Fruit fly (Drosophila melanogaster) whole organism, embryonic: ENCODE measurements around the gene jim.
A peak's percentile ranks its signal among the peaks of the same experiment; 100 is the strongest.

Experiments used
- Bgb ChIP-seq: fragments of 200-800 bp; sonication (Bioruptor generic); IDR thresholded peaks from 2 replicates; pipeline ENCODE4 v1.3.6; 2022; ENCODE audit warnings: missing biosample characterization, missing genetic modification characterization; ENCODE audit not compliant: partially characterized antibody
- CG11504 ChIP-seq: fragments of 200-800 bp; sonication (Bioruptor generic); optimal IDR thresholded peaks from 3 replicates; lab custom pipeline; 2019; ENCODE audit warnings: missing biosample characterization, mild to moderate bottlenecking, missing genetic modification characterization, moderate library complexity
- CG12219 ChIP-seq: fragments of 200-800 bp; sonication (Bioruptor generic); optimal IDR thresholded peaks from 3 replicates; lab custom pipeline; 2018; ENCODE audit warnings: missing biosample characterization, mild to moderate bottlenecking, missing genetic modification characterization
- CG12391 ChIP-seq: fragments of 200-800 bp; sonication (Bioruptor generic); optimal IDR thresholded peaks from 3 replicates; lab custom pipeline; 2018; ENCODE audit warnings: missing biosample characterization, mild to moderate bottlenecking, missing genetic modification characterization, moderate library complexity
- CG1529 ChIP-seq: fragments of 200-800 bp; sonication (Bioruptor generic); optimal IDR thresholded peaks from 3 replicates; lab custom pipeline; 2018; ENCODE audit warnings: missing biosample characterization, missing genetic modification characterization
- CG1603 ChIP-seq: fragments of 200-800 bp; sonication (Bioruptor generic); optimal IDR thresholded peaks from 2 replicates; lab custom pipeline; 2019; ENCODE audit warnings: missing biosample characterization, mild to moderate bottlenecking, missing genetic modification characterization, moderate library complexity
- CG16779 ChIP-seq: fragments of 200-800 bp; sonication (Bioruptor generic); IDR thresholded peaks from 2 replicates; pipeline ENCODE4 v1.3.6; 2022; ENCODE audit warnings: missing biosample characterization, missing genetic modification characterization
- CG18011 ChIP-seq: fragments of 200-800 bp; sonication (Bioruptor generic); optimal IDR thresholded peaks from 2 replicates; lab custom pipeline; 2017; ENCODE audit warnings: missing biosample characterization, missing genetic modification characterization, mild to moderate bottlenecking, moderate library complexity, missing genotype
- CG2129 ChIP-seq: fragments of 200-800 bp; sonication (Bioruptor generic); IDR thresholded peaks from 2 replicates; pipeline ENCODE4 v1.3.6; 2022; ENCODE audit warnings: missing biosample characterization, missing genetic modification characterization; ENCODE audit not compliant: partially characterized antibody
- CG2712 ChIP-seq: fragments of 200-800 bp; optimal IDR thresholded peaks from 3 replicates; lab custom pipeline; 2019; ENCODE audit warnings: missing biosample characterization, mild to moderate bottlenecking, missing genetic modification characterization, moderate library complexity
- CG2875 ChIP-seq: fragments of 200-800 bp; sonication (Bioruptor generic); optimal IDR thresholded peaks from 2 replicates; lab custom pipeline; 2017; ENCODE audit warnings: missing biosample characterization, mild to moderate bottlenecking, missing genetic modification characterization, missing genetic modification reagents
- CG33557 ChIP-seq: fragments of 200-800 bp; sonication (Bioruptor generic); optimal IDR thresholded peaks from 2 replicates; lab custom pipeline; 2019; ENCODE audit warnings: missing biosample characterization, mild to moderate bottlenecking, missing genetic modification characterization, moderate library complexity
- CG3407 ChIP-seq: fragments of 200-800 bp; sonication (Bioruptor generic); optimal IDR thresholded peaks from 2 replicates; lab custom pipeline; 2018; ENCODE audit warnings: missing biosample characterization, mild to moderate bottlenecking, missing genetic modification characterization
- CG4707 ChIP-seq: fragments of 200-800 bp; sonication (Bioruptor generic); optimal IDR thresholded peaks from 2 replicates; lab custom pipeline; 2018; ENCODE audit warnings: missing biosample characterization, mild to moderate bottlenecking, missing genetic modification characterization, moderate library complexity
- CG4854 ChIP-seq: fragments of 200-800 bp; sonication (Bioruptor generic); optimal IDR thresholded peaks from 2 replicates; lab custom pipeline; 2016; ENCODE audit warnings: missing biosample characterization, missing genetic modification characterization, inconsistent platforms
- CG7556 ChIP-seq: fragments of 200-800 bp; sonication (Bioruptor generic); optimal IDR thresholded peaks from 2 replicates; lab custom pipeline; 2017; ENCODE audit warnings: missing biosample characterization, mild to moderate bottlenecking, missing genetic modification characterization
- CG8290 ChIP-seq, 3 experiments: fragments of 200-800 bp; sonication (Bioruptor generic); optimal IDR thresholded peaks; 2 replicates each; lab custom pipeline; 2016 to 2019; ENCODE audit warnings: missing biosample characterization in 3 of 3, missing genetic modification characterization in 3 of 3, mild to moderate bottlenecking in 2 of 3, moderate library complexity in 1 of 3
- CG8388 ChIP-seq: fragments of 200-800 bp; sonication (Bioruptor generic); optimal IDR thresholded peaks from 2 replicates; lab custom pipeline; 2019; ENCODE audit warnings: missing biosample characterization, mild to moderate bottlenecking, missing genetic modification characterization, moderate library complexity
- CkIIα-i1 ChIP-seq: fragments of 200-800 bp; sonication (Bioruptor generic); IDR thresholded peaks from 2 replicates; pipeline ENCODE4 v1.3.6; 2022; ENCODE audit warnings: missing biosample characterization, missing genetic modification characterization
- CrebB ChIP-seq: fragments of 200-800 bp; sonication (Bioruptor generic); optimal IDR thresholded peaks from 3 replicates; lab custom pipeline; 2018; ENCODE audit warnings: missing biosample characterization, mild to moderate bottlenecking, missing genetic modification characterization
- Dll ChIP-seq: fragments of 200-800 bp; sonication (Bioruptor generic); IDR thresholded peaks from 4 replicates; pipeline ENCODE4 v1.3.6; 2022; ENCODE audit warnings: missing biosample characterization, missing genetic modification characterization; ENCODE audit not compliant: partially characterized antibody
- H15 ChIP-seq: fragments of 200-800 bp; sonication (Bioruptor generic); IDR thresholded peaks from 3 replicates; pipeline ENCODE4 v1.3.6; 2022; ENCODE audit warnings: missing biosample characterization, missing genetic modification characterization
- HLHmδ ChIP-seq: fragments of 200-800 bp; sonication (Bioruptor generic); optimal IDR thresholded peaks from 2 replicates; lab custom pipeline; 2018; ENCODE audit warnings: missing biosample characterization, mild to moderate bottlenecking, missing genetic modification characterization, moderate library complexity
- Hmr ChIP-seq: fragments of 200-800 bp; sonication (Bioruptor generic); optimal IDR thresholded peaks from 3 replicates; lab custom pipeline; 2017; ENCODE audit warnings: mild to moderate bottlenecking, missing biosample characterization, missing genetic modification reagents, missing genetic modification characterization
- Meics ChIP-seq: fragments of 200-800 bp; sonication (Bioruptor generic); optimal IDR thresholded peaks from 2 replicates; lab custom pipeline; 2017; ENCODE audit warnings: missing biosample characterization, mild to moderate bottlenecking, missing genetic modification characterization
- NC2α ChIP-seq: fragments of 200-800 bp; sonication (Bioruptor generic); optimal IDR thresholded peaks from 2 replicates; lab custom pipeline; 2016; ENCODE audit warnings: missing biosample characterization, missing genetic modification characterization
- Oli ChIP-seq: fragments of 200-800 bp; sonication (Bioruptor generic); optimal IDR thresholded peaks from 2 replicates; lab custom pipeline; 2018; ENCODE audit warnings: missing biosample characterization, mild to moderate bottlenecking, missing genetic modification characterization, moderate library complexity
- Ptx1 ChIP-seq: fragments of 200-800 bp; sonication (Bioruptor generic); IDR thresholded peaks from 2 replicates; pipeline ENCODE4 v1.3.6; 2022; ENCODE audit warnings: missing biosample characterization, missing genetic modification characterization
- Ssrp ChIP-seq: fragments of 200-800 bp; sonication (Bioruptor generic); optimal IDR thresholded peaks from 2 replicates; lab custom pipeline; 2018; ENCODE audit warnings: missing biosample characterization, mild to moderate bottlenecking, missing genetic modification characterization, moderate library complexity
- Tbp ChIP-seq: fragments of >200 bp; optimal IDR thresholded peaks from 2 replicates; lab custom pipeline; 2018; ENCODE audit warnings: missing biosample characterization, missing genetic modification characterization
- amos ChIP-seq: fragments of 200-800 bp; sonication (Bioruptor generic); IDR thresholded peaks from 2 replicates; pipeline ENCODE4 v1.3.6; 2022; ENCODE audit warnings: missing biosample characterization, missing genetic modification characterization; ENCODE audit not compliant: partially characterized antibody
- br ChIP-seq: fragments of >200 bp; optimal IDR thresholded peaks from 2 replicates; lab custom pipeline; 2017
- bsh ChIP-seq, 2 experiments: fragments of 200-800 bp; sonication (Bioruptor generic); optimal IDR thresholded peaks; 2 replicates each; lab custom pipeline; 2017 to 2018; ENCODE audit warnings: mild to moderate bottlenecking in 2 of 2, missing biosample characterization in 2 of 2, missing genetic modification characterization in 2 of 2, moderate library complexity in 1 of 2
- caup ChIP-seq: fragments of 200-800 bp; sonication (Bioruptor generic); optimal IDR thresholded peaks from 3 replicates; lab custom pipeline; 2017; ENCODE audit warnings: missing biosample characterization, mild to moderate bottlenecking, missing genetic modification characterization, moderate library complexity; ENCODE audit not compliant: severe bottlenecking
- crc ChIP-seq: fragments of 200-800 bp; sonication (Bioruptor generic); optimal IDR thresholded peaks from 2 replicates; lab custom pipeline; 2016; ENCODE audit warnings: missing biosample characterization, missing genetic modification characterization
- dimm ChIP-seq: fragments of 200-800 bp; sonication (Bioruptor generic); IDR thresholded peaks from 2 replicates; pipeline ENCODE4 v1.3.6; 2022; ENCODE audit warnings: missing biosample characterization, missing genetic modification characterization
- dmrt99B ChIP-seq: fragments of 200-800 bp; sonication (Bioruptor generic); optimal IDR thresholded peaks from 2 replicates; lab custom pipeline; 2018; ENCODE audit warnings: missing biosample characterization, mild to moderate bottlenecking, missing genetic modification characterization, moderate library complexity
- dysf ChIP-seq: fragments of 200-800 bp; sonication (Bioruptor generic); IDR thresholded peaks from 3 replicates; pipeline ENCODE4 v1.3.6; 2022; ENCODE audit warnings: missing biosample characterization, missing genetic modification characterization
- gfzf ChIP-seq: fragments of 200-800 bp; sonication (Bioruptor generic); optimal IDR thresholded peaks from 2 replicates; lab custom pipeline; 2016; ENCODE audit warnings: missing biosample characterization, mild to moderate bottlenecking, missing genetic modification characterization, moderate library complexity
- ham ChIP-seq: fragments of 200-800 bp; sonication (Bioruptor generic); IDR thresholded peaks from 2 replicates; pipeline ENCODE4 v1.3.6; 2022; ENCODE audit warnings: missing biosample characterization, missing genetic modification characterization
- hbn ChIP-seq: fragments of 200-800 bp; sonication (Bioruptor generic); IDR thresholded peaks from 2 replicates; pipeline ENCODE4 v1.3.6; 2022; ENCODE audit warnings: missing biosample characterization, missing genetic modification characterization; ENCODE audit not compliant: partially characterized antibody
- lbe ChIP-seq: fragments of 200-800 bp; sonication (Bioruptor generic); optimal IDR thresholded peaks from 2 replicates; lab custom pipeline; 2016; ENCODE audit warnings: missing biosample characterization, mild to moderate bottlenecking, missing genetic modification characterization
- nom ChIP-seq: fragments of 200-800 bp; sonication (Bioruptor generic); optimal IDR thresholded peaks from 2 replicates; lab custom pipeline; 2017; ENCODE audit warnings: missing biosample characterization, missing genetic modification characterization, mild to moderate bottlenecking, moderate library complexity, missing genetic modification reagents
- p53 ChIP-seq: fragments of 200-800 bp; sonication (Bioruptor generic); optimal IDR thresholded peaks from 2 replicates; lab custom pipeline; 2016; ENCODE audit warnings: missing biosample characterization, missing genetic modification characterization
- pfk ChIP-seq: fragments of 200-800 bp; sonication (Bioruptor generic); optimal IDR thresholded peaks from 2 replicates; lab custom pipeline; 2018; ENCODE audit warnings: missing biosample characterization, mild to moderate bottlenecking, missing genetic modification characterization, moderate library complexity
- pita ChIP-seq: fragments of 200-800 bp; sonication (Bioruptor generic); optimal IDR thresholded peaks from 2 replicates; lab custom pipeline; 2017; ENCODE audit warnings: missing biosample characterization, mild to moderate bottlenecking, missing genetic modification characterization
- row ChIP-seq: fragments of 200-800 bp; sonication (Bioruptor generic); IDR thresholded peaks from 3 replicates; pipeline ENCODE4 v1.3.6; 2022; ENCODE audit warnings: missing biosample characterization, missing genetic modification characterization
- shn ChIP-seq: fragments of 200-800 bp; sonication (Bioruptor generic); optimal IDR thresholded peaks from 3 replicates; lab custom pipeline; 2016; ENCODE audit warnings: missing biosample characterization, missing genetic modification characterization
- sim ChIP-seq: fragments of 200-800 bp; sonication (Bioruptor generic); IDR thresholded peaks from 2 replicates; pipeline ENCODE4 v1.3.6; 2022; ENCODE audit warnings: missing biosample characterization, missing genetic modification characterization
- sob ChIP-seq: fragments of 200-800 bp; sonication (Bioruptor generic); IDR thresholded peaks from 2 replicates; pipeline ENCODE4 v1.3.6; 2022; ENCODE audit warnings: missing biosample characterization, missing genetic modification characterization
- wor ChIP-seq: fragments of 200-800 bp; sonication (Bioruptor generic); IDR thresholded peaks from 2 replicates; pipeline ENCODE4 v1.3.6; 2022; ENCODE audit warnings: missing biosample characterization, missing genetic modification characterization

The jim gene

dm6 chr3L:22749147-22749550, 85.8 kb downstream of the jim start, which contains the start of gene SPoCk (continued):
- TF ChIP-seq lbe (GFP tag; lab: Kevin White, UChicago) = peak; percentile 5
- TF ChIP-seq CkIIα-i1 = no peak
- TF ChIP-seq sim (GFP tag; lab: Robert Waterston, UW) = no peak
- no peak for TF ChIP-seq crc (GFP tag; lab: Kevin White, UChicago)
- TF ChIP-seq ham (GFP tag; lab: Robert Waterston, UW) = no peak
- TF ChIP-seq pita = no peak
- peak; percentile 55; the same call in 1 of the 2 replicates for TF ChIP-seq amos (GFP tag; lab: Robert Waterston, UW)
- no peak for TF ChIP-seq CG8388 (GFP tag; lab: Kevin White, UChicago)
- peak; percentile 74 for TF ChIP-seq gfzf (GFP tag; lab: Kevin White, UChicago)
- TF ChIP-seq pfk (GFP tag; lab: Kevin White, UChicago) = no peak
- no peak for TF ChIP-seq CG4854 (GFP tag; lab: Kevin White, UChicago)
- TF ChIP-seq wor (GFP tag; lab: Robert Waterston, UW) = no peak
- TF ChIP-seq dimm (GFP tag; lab: Robert Waterston, UW) = no peak
- TF ChIP-seq CG2129 = no peak
- peak; percentile 36; the same call in 1 of the 2 replicates for TF ChIP-seq Bgb
- peak; percentile 67 for TF ChIP-seq CG18011
- no peak for TF ChIP-seq caup (GFP tag; lab: Kevin White, UChicago)
- no peak for TF ChIP-seq NC2α (GFP tag; lab: Kevin White, UChicago)
- no peak for TF ChIP-seq CG33557
- TF ChIP-seq Tbp (GFP tag; lab: Kevin White, UChicago) = no peak
- no peak for TF ChIP-seq CG2875
- TF ChIP-seq dysf = no peak
- TF ChIP-seq Hmr = peak; percentile 24
- TF ChIP-seq br = no peak
- peak; percentile 17 for TF ChIP-seq HLHmδ
- TF ChIP-seq H15 = no peak
- no peak for TF ChIP-seq CG2712 (tag; lab: Kevin White, UChicago)
- TF ChIP-seq CG8290 (GFP tag; optimal IDR thresholded peaks at IDR 0.05; lab: Kevin White, UChicago) = no peak
- TF ChIP-seq CG8290 (tag; optimal IDR thresholded peaks at IDR 0.05; lab: Kevin White, UChicago) = peak in 1 of 2 experiments; percentile 24
- no peak for TF ChIP-seq CG16779
- TF ChIP-seq p53 (GFP tag; lab: Kevin White, UChicago) = no peak
- no peak for TF ChIP-seq CrebB (tag; lab: Kevin White, UChicago)
- TF ChIP-seq nom = peak; percentile 57
- TF ChIP-seq shn (GFP tag; lab: Kevin White, UChicago) = no peak
- no peak for TF ChIP-seq CG3407 (GFP tag; lab: Kevin White, UChicago)
- TF ChIP-seq sob (GFP tag; lab: Robert Waterston, UW) = no peak

dm6 chr3L:22742945-22743582, 91.9 kb downstream of the jim start:
- TF ChIP-seq Ssrp (tag; lab: Kevin White, UChicago) (no peak), dmrt99B (tag; lab: Kevin White, UChicago) (peak; percentile 15), hbn (GFP tag; lab: Robert Waterston, UW) (no peak), CG1603 (tag; lab: Kevin White, UChicago) (peak; percentile 5), Dll (GFP tag; lab: Robert Waterston, UW) (0 out of 4 replicates have a peak, but pooled peaks have one; percentile 10), CG11504 (peak; percentile 36), CG12219 (GFP tag; lab: Kevin White, UChicago) (no peak), Ptx1 (no peak), CG4707 (GFP tag; lab: Kevin White, UChicago) (peak; percentile 45), Meics (GFP tag; lab: Kevin White, UChicago) (peak; percentile 13), CG1529 (GFP tag; lab: Kevin White, UChicago) (peak; percentile 6), CG12391 (tag; lab: Kevin White, UChicago) (peak; percentile 2), bsh (GFP tag; optimal IDR thresholded peaks at IDR 0.05; lab: Kevin White, UChicago) (peak in 1 of 2 experiments; percentile 29), row (GFP tag; lab: Robert Waterston, UW) (peak; percentile 58), CG7556 (peak; percentile 22), Oli (tag; lab: Kevin White, UChicago) (peak; percentile 36)
